Fruit fly (Drosophila melanogaster) whole organism, wandering third instar larva: ENCODE measurements around the gene CG34453.
A peak's percentile ranks its signal among the peaks of the same experiment; 100 is the strongest.

Experiments used
- Abd-B ChIP-seq: fragments of >200 bp; optimal IDR thresholded peaks from 2 replicates; lab custom pipeline; 2017; ENCODE audit warnings: missing biosample characterization, missing genetic modification characterization
- CG32264 ChIP-seq: fragments of 200-800 bp; sonication (Bioruptor generic); optimal IDR thresholded peaks from 2 replicates; lab custom pipeline; 2016; ENCODE audit warnings: missing biosample characterization, missing genetic modification characterization
- CG9705 ChIP-seq: fragments of 200-800 bp; sonication (Bioruptor generic); optimal IDR thresholded peaks from 2 replicates; lab custom pipeline; 2018; ENCODE audit warnings: missing biosample characterization, mild to moderate bottlenecking, missing genetic modification characterization
- Dif ChIP-seq: fragments of 200-275, 200-300 bp; sonication (Bioruptor generic); optimal IDR thresholded peaks from 2 replicates; lab custom pipeline; 2018; ENCODE audit warnings: missing biosample characterization, missing genetic modification characterization; ENCODE audit not compliant: partially characterized antibody
- GATAd ChIP-seq: sonication (Bioruptor generic); optimal IDR thresholded peaks from 2 replicates; lab custom pipeline; 2016; ENCODE audit warnings: missing biosample characterization, missing genetic modification characterization
- Hnf4 ChIP-seq: fragments of 200-800 bp; sonication (Bioruptor generic); optimal IDR thresholded peaks from 2 replicates; lab custom pipeline; 2016; ENCODE audit warnings: missing biosample characterization, mild to moderate bottlenecking, missing genetic modification characterization
- Hr83 ChIP-seq: fragments of 200-300 bp; sonication (Bioruptor generic); optimal IDR thresholded peaks from 2 replicates; lab custom pipeline; 2016; ENCODE audit warnings: missing biosample characterization, mild to moderate bottlenecking, missing genetic modification characterization, moderate library complexity; ENCODE audit not compliant: poor library complexity, severe bottlenecking
- Jra ChIP-seq: sonication (Bioruptor generic); optimal IDR thresholded peaks from 2 replicates; lab custom pipeline; 2016; ENCODE audit warnings: missing biosample characterization, missing genetic modification characterization
- Myc ChIP-seq: fragments of >200 bp; optimal IDR thresholded peaks from 2 replicates; lab custom pipeline; 2017
- N ChIP-seq: fragments of >200 bp; optimal IDR thresholded peaks from 2 replicates; lab custom pipeline; 2018; ENCODE audit warnings: missing biosample characterization, missing external identifiers, missing genetic modification characterization
- OdsH ChIP-seq: fragments of 200-800 bp; sonication (Bioruptor generic); optimal IDR thresholded peaks from 2 replicates; lab custom pipeline; 2016; ENCODE audit warnings: missing biosample characterization, mild to moderate bottlenecking, missing genetic modification characterization
- Sp1 ChIP-seq: fragments of 200-800 bp; sonication (Bioruptor generic); optimal IDR thresholded peaks from 3 replicates; lab custom pipeline; 2019; ENCODE audit warnings: missing biosample characterization, mild to moderate bottlenecking, missing genetic modification characterization, moderate library complexity
- Vsx2 ChIP-seq: fragments of 200-300, 225-300 bp; sonication (Bioruptor generic); optimal IDR thresholded peaks from 2 replicates; lab custom pipeline; 2018; ENCODE audit warnings: missing biosample characterization, missing genetic modification characterization; ENCODE audit not compliant: partially characterized antibody
- br ChIP-seq: fragments of 200-800 bp; sonication (Bioruptor generic); optimal IDR thresholded peaks from 2 replicates; lab custom pipeline; 2016; ENCODE audit warnings: missing biosample characterization, missing genetic modification characterization
- brk ChIP-seq: fragments of 200-800 bp; sonication (Bioruptor generic); optimal IDR thresholded peaks from 2 replicates; lab custom pipeline; 2016; ENCODE audit warnings: missing biosample characterization, mild to moderate bottlenecking, missing genetic modification characterization
- dl ChIP-seq, 2 experiments: fragments of 175-275, 200-275 bp in 1 of 2; fragments of 200-275 bp in 1 of 2; sonication (Bioruptor generic); optimal IDR thresholded peaks; lab custom pipeline; 2018; ENCODE audit warnings: mild to moderate bottlenecking in 2 of 2, missing biosample characterization in 2 of 2, missing genetic modification characterization in 2 of 2, moderate library complexity in 2 of 2; ENCODE audit not compliant: partially characterized antibody in 2 of 2, insufficient read depth in 1 of 2
- dmrt93B ChIP-seq: fragments of 200-800 bp; sonication (Bioruptor generic); optimal IDR thresholded peaks from 2 replicates; lab custom pipeline; 2018; ENCODE audit warnings: missing biosample characterization, mild to moderate bottlenecking, missing genetic modification characterization
- dsf ChIP-seq: sonication (Bioruptor generic); optimal IDR thresholded peaks from 2 replicates; lab custom pipeline; 2016; ENCODE audit warnings: missing biosample characterization, missing genetic modification characterization, borderline replicate concordance
- ey ChIP-seq: fragments of 200-800 bp; sonication (Bioruptor generic); optimal IDR thresholded peaks from 2 replicates; lab custom pipeline; 2016; ENCODE audit warnings: missing biosample characterization, missing genetic modification characterization
- h ChIP-seq: fragments of 200-800 bp; sonication (Bioruptor generic); optimal IDR thresholded peaks from 3 replicates; lab custom pipeline; 2016; ENCODE audit warnings: missing biosample characterization, mild to moderate bottlenecking, missing genetic modification characterization
- lola ChIP-seq: fragments of >200 bp; optimal IDR thresholded peaks from 2 replicates; lab custom pipeline; 2017; ENCODE audit warnings: missing biosample characterization, missing genetic modification characterization
- pan ChIP-seq: fragments of >200 bp; optimal IDR thresholded peaks from 2 replicates; lab custom pipeline; 2017
- psq ChIP-seq: fragments of 200-800 bp; sonication (Bioruptor generic); optimal IDR thresholded peaks from 3 replicates; lab custom pipeline; 2017; ENCODE audit warnings: missing biosample characterization, mild to moderate bottlenecking, missing genetic modification characterization, moderate library complexity
- sage ChIP-seq: fragments of 200-800 bp; sonication (Bioruptor generic); optimal IDR thresholded peaks from 2 replicates; lab custom pipeline; 2016; ENCODE audit warnings: missing biosample characterization, mild to moderate bottlenecking, missing genetic modification characterization
- sv ChIP-seq: fragments of 200-800 bp; sonication (Bioruptor generic); optimal IDR thresholded peaks from 3 replicates; lab custom pipeline; 2016; ENCODE audit warnings: missing biosample characterization, missing genetic modification characterization
- usp ChIP-seq: fragments of >200 bp; optimal IDR thresholded peaks from 2 replicates; lab custom pipeline; 2017; ENCODE audit warnings: missing biosample characterization, missing genetic modification characterization
- woc ChIP-seq: sonication (Bioruptor generic); optimal IDR thresholded peaks from 2 replicates; lab custom pipeline; 2016; ENCODE audit warnings: missing biosample characterization, mild to moderate bottlenecking, missing genetic modification characterization

The CG34453 gene

dm6 chr3L:233251-233650 is at the start of gene CG34453:
CG34453 (minus strand) TSS chr3L:233351.
- TF ChIP-seq Myc (lab: Kevin White, UChicago) (no peak), dmrt93B (GFP tag; lab: Kevin White, UChicago) (no peak), GATAd (GFP tag; lab: Kevin White, UChicago) (no peak), Hr83 (GFP tag; lab: Kevin White, UChicago) (no peak), sage (no peak)

dm6 chr3L:282276-282675 is 49.1 kb upstream of the CG34453 start:
- TF ChIP-seq Dif (GFP tag; lab: Kevin White, UChicago) (peak; percentile 16), Hnf4 (GFP tag; lab: Kevin White, UChicago) (no peak), dmrt93B (GFP tag; lab: Kevin White, UChicago) (no peak), psq (GFP tag; lab: Kevin White, UChicago) (peak; percentile 90), Jra (GFP tag; lab: Kevin White, UChicago) (no peak), OdsH (GFP tag; lab: Kevin White, UChicago) (no peak)

dm6 chr3L:276736-277487 is 43.8 kb upstream of the CG34453 start, which contains the start of gene RhoGEF3:
RhoGEF3 (plus strand) TSS chr3L:277437.
- TF ChIP-seq Sp1 (GFP tag; lab: Kevin White, UChicago) = no peak
- no peak for TF ChIP-seq CG32264 (GFP tag; lab: Kevin White, UChicago)
- no peak for TF ChIP-seq OdsH (GFP tag; lab: Kevin White, UChicago)
- no peak for TF ChIP-seq Vsx2
- TF ChIP-seq pan (lab: Kevin White, UChicago) = no peak
- no peak for TF ChIP-seq psq (GFP tag; lab: Kevin White, UChicago)
- TF ChIP-seq, all 38 proteins: peak for 0

- TF ChIP-seq ey (no peak), N (GFP tag; lab: Kevin White, UChicago) (no peak), usp (no peak), sv (GFP tag; lab: Kevin White, UChicago) (no peak), sage (no peak), woc (GFP tag; lab: Kevin White, UChicago) (no peak), h (no peak), lola (GFP tag; lab: Kevin White, UChicago) (no peak), Myc (lab: Kevin White, UChicago) (no peak), Abd-B (GFP tag; lab: Kevin White, UChicago) (no peak), dsf (no peak), br (GFP tag; lab: Kevin White, UChicago) (no peak), Hr83 (GFP tag; lab: Kevin White, UChicago) (no peak), brk (GFP tag; lab: Kevin White, UChicago) (no peak), Sp1 (GFP tag; lab: Kevin White, UChicago) (no peak)
- TF ChIP-seq, all 38 proteins: peak for 0
Observed at dm6 chr3L:274855-275254, 41.7 kb upstream of the CG34453 start, which contains the start of gene ttm2. ttm2 (plus strand) TSS chr3L:275155.

- no peak for TF ChIP-seq Hr83 (GFP tag; lab: Kevin White, UChicago)
- no peak for TF ChIP-seq h
- TF ChIP-seq dsf = no peak
- no peak for TF ChIP-seq CG9705 (GFP tag; lab: Kevin White, UChicago)
- TF ChIP-seq dl (GFP tag; optimal IDR thresholded peaks at IDR 0.05; lab: Kevin White, UChicago; ENCODE audit: insufficient read depth in 1 of 2, partially characterized antibody in 2 of 2) = no peak
- TF ChIP-seq Dif (GFP tag; lab: Kevin White, UChicago) = no peak
- no peak for TF ChIP-seq usp
- TF ChIP-seq, all 38 proteins: peak for 0
Observed at dm6 chr3L:273291-273690, 40.1 kb upstream of the CG34453 start, which contains the start of gene CG32845. CG32845 (minus strand) TSS chr3L:273391.
